Worm (Caenorhabditis elegans): ENCODE results near the gene C49F8.1.

ce11 chrX:13353530-13353929 is 11.3 kb downstream of the C49F8.1 start:
- TF ChIP-seq dao-5 (tag; optimal IDR thresholded peaks at IDR 0.05) = no peak
- TF ChIP-seq him-1 (tag; optimal IDR thresholded peaks at IDR 0.05) = no peak
- no peak for TF ChIP-seq W03F9.2 (tag; optimal IDR thresholded peaks at IDR 0.05)
